Worm (Caenorhabditis elegans): Measurements from ENCODE around the gene srx-28.

- TF ChIP-seq lsy-2 (tag; optimal IDR thresholded peaks at IDR 0.05), result no peak
- no peak for TF ChIP-seq unc-130 (GFP tag; optimal IDR thresholded peaks at IDR 0.05)
- TF ChIP-seq ama-1 (optimal IDR thresholded peaks at IDR 0.05), result no peak
- no peak for TF ChIP-seq unc-39 (tag; optimal IDR thresholded peaks at IDR 0.05)
- no peak for TF ChIP-seq ztf-7 (tag; optimal IDR thresholded peaks at IDR 0.05)
- TF ChIP-seq vab-7 (GFP tag; IDR thresholded peaks at IDR 0.05), result no peak
- TF ChIP-seq hlh-11 (tag; optimal IDR thresholded peaks at IDR 0.05), result no peak
- no peak for TF ChIP-seq egl-27 (tag; optimal IDR thresholded peaks at IDR 0.05)
- TF ChIP-seq pha-4 (GFP tag; IDR thresholded peaks at IDR 0.05), result no peak
- TF ChIP-seq pha-4 (tag; optimal IDR thresholded peaks at IDR 0.05), result no peak
- no peak for TF ChIP-seq lir-3 (tag; optimal IDR thresholded peaks at IDR 0.05)
- TF ChIP-seq nhr-77 (tag; optimal IDR thresholded peaks at IDR 0.05), result no peak
- TF ChIP-seq tra-1 (GFP tag; IDR thresholded peaks at IDR 0.05), result no peak
- TF ChIP-seq aha-1 (tag), result no peak
Observed at ce11 chrV:2728236-2728635, 28.8 kb downstream of the srx-28 start, which contains the start of gene str-33.
